Worm (Caenorhabditis elegans): ENCODE measurements around the gene iff-2.

Gene iff-2

DNA sequence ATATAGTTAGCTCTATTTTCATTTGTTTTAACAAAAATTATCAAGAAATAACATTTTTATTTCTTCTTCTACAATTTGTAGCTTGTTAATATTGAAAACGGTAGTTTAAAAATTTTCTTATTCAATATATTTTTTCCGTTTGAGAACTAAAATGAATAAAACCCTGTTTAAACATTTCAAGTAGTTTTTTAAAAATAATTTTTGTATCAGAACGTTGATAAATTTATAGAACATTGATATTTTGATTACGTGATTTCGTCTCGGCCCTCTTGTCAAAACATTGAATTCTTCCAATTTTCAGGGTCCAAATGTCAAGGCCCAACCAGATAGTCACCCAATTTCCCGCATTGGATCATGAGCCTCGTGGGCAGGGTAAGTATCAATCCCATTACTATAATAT lies 20.8 kb downstream of the iff-2 start, which contains the start of gene pqn-73:
TSS of gene pqn-73 (plus strand) at position 301 of the 400 bp plus-strand sequence.
- no peak for TF ChIP-seq ceh-20 (GFP tag; IDR thresholded peaks at IDR 0.05)
- TF ChIP-seq hlh-11 (tag; optimal IDR thresholded peaks at IDR 0.05): no peak
- TF ChIP-seq daf-12 (tag; optimal IDR thresholded peaks at IDR 0.05): no peak
- no peak for TF ChIP-seq lin-1 (GFP tag; IDR thresholded peaks at IDR 0.05)

DNA sequence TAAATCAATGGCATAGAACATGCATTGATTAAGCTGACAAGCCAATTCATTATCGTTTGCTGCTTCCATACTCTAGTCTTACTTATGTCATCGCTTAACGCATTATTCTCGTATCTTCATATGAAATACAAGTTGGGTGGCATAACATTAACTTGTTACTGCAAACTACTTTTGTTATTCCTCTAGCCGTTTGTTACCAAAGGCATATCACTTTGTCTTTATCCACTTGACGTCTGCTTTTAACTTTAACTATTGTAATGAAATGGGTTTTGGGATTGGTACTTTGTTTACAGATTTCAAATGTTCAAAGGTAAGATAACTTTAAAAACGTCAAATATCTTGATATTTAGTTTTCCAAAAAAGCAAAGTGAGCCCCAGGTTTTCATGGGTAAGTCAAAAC lies 25.1 kb downstream of the iff-2 start, which contains the start of gene W01C9.2:
TSS of gene W01C9.2 (plus strand) at position 301 of the 400 bp plus-strand sequence.
- TF ChIP-seq unc-62 (GFP tag; optimal IDR thresholded peaks at IDR 0.05 in 1 of 2): peak in 1 of 2 experiments; percentile 75
- TF ChIP-seq unc-62 (tag; optimal IDR thresholded peaks at IDR 0.05): no peak
- TF ChIP-seq lim-7 (GFP tag; IDR thresholded peaks at IDR 0.05): no peak
- no peak for TF ChIP-seq lin-29 (GFP tag; IDR thresholded peaks at IDR 0.05)
- TF ChIP-seq vab-7 (GFP tag; IDR thresholded peaks at IDR 0.05): no peak
- TF ChIP-seq zip-2 (tag; optimal IDR thresholded peaks at IDR 0.05): no peak
- TF ChIP-seq zip-11 (GFP tag; IDR thresholded peaks at IDR 0.05): no peak

DNA sequence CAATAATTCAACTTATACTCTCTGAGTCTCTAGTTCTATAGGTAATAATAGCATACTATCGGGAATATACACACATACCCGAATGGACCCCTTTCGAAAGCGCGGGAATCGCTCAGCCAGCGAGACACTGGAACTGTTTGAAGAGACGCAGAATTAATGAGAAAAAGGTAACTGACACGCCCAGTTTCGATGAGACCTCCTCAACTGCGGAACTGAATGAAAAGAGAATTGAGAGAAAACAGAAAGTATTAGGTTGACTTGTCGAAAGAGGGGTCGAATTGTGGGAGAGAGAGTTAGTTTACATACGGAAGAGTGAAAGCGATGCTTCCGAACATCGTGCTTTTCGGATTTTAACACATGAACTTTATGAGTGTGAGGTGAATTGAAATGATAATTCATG lies 29.2 kb downstream of the iff-2 start:
- TF ChIP-seq dpl-1 (GFP tag; optimal IDR thresholded peaks at IDR 0.05) (no peak), daf-19 (GFP tag; conservative IDR thresholded peaks at IDR 0.05) (no peak), nhr-42 (GFP tag; IDR thresholded peaks at IDR 0.05) (no peak), zfp-3 (GFP tag; conservative IDR thresholded peaks at IDR 0.05) (no peak), nhr-10 (tag; optimal IDR thresholded peaks at IDR 0.05) (no peak), hlh-30 (tag; optimal IDR thresholded peaks at IDR 0.05; ENCODE audit: insufficient read depth) (no peak), nhr-41 (GFP tag; IDR thresholded peaks at IDR 0.05) (no peak), cey-2 (tag; optimal IDR thresholded peaks at IDR 0.05; ENCODE audit: borderline replicate concordance, insufficient read depth) (no peak), ceh-62 (tag; optimal IDR thresholded peaks at IDR 0.05) (no peak), madf-5 (GFP tag; IDR thresholded peaks at IDR 0.05) (no peak), vab-7 (GFP tag; IDR thresholded peaks at IDR 0.05) (no peak), ama-1 (optimal IDR thresholded peaks at IDR 0.05) (no peak), unc-130 (GFP tag; optimal IDR thresholded peaks at IDR 0.05) (no peak), zip-2 (tag; optimal IDR thresholded peaks at IDR 0.05) (no peak), snpc-1.2 (GFP tag; IDR thresholded peaks at IDR 0.05) (no peak), ceh-20 (GFP tag; IDR thresholded peaks at IDR 0.05) (no peak)

DNA sequence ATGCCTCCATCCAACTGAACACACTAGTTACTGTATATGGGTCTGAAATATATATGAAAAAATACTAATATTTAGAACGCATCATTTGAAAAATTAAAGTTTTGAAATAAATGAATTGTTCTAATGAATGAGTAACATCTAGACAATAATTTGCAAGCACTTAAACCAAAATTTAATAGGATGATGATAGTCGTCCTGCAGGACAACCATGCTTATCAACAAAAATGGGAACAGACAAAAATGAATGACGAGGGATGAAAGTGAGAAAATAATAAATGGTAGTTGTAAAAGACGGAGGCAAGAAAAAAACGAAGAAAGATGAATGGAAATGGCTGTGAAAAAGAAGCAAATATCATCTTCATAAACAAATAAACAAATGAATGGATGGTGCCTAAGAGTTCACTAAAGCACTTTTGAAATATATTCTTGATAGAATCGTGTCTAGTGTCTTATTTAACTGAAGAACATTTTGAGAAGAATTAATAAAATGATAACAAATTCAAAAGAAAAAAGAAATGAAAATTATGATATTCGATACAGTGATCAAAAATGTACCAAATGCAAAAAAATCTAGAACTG lies 29.9 kb downstream of the iff-2 start, which contains the start of gene gldi-7:
TSS of gene gldi-7 (minus strand) at position 42 of the 579 bp plus-strand sequence.
- TF ChIP-seq aha-1 (tag) (peak; percentile 64), zfp-2 (tag; optimal IDR thresholded peaks at IDR 0.05) (no peak), nhr-237 (tag; optimal IDR thresholded peaks at IDR 0.05) (no peak), duxl-1 (tag; optimal IDR thresholded peaks at IDR 0.05; ENCODE audit: poor library complexity) (no peak), pqm-1 (tag; optimal IDR thresholded peaks at IDR 0.05) (peak; percentile 63)

DNA sequence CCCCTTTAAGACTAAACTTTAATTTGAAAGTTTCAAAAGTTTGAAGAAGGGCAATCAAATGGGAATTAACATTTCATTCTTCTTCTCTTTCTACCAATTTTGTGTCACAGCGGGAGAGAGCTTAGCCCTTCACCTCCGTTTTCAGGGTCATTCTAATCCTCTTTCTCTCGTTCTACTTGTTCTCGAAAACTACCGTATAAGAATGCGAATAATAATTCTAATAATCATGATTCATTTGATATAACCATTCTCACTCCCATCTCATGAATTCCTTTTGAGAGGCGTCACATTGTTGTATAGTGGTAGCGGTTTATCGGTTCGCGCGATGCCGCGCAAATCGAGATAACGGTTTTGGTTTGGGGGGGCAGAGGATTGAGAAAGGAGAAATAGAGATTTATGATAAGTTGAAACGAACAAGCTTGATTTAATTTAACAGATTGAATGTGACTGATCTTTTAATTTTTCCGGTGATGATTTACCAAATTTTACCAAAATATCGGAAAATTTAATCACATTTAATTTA lies 31.9 kb downstream of the iff-2 start:
- no peak for TF ChIP-seq nhr-42 (GFP tag; IDR thresholded peaks at IDR 0.05)
- no peak for TF ChIP-seq mes-2 (tag; optimal IDR thresholded peaks at IDR 0.05; ENCODE audit: poor library complexity, severe bottlenecking)
- no peak for TF ChIP-seq nhr-237 (tag; optimal IDR thresholded peaks at IDR 0.05)
- no peak for TF ChIP-seq F10B5.3 (tag; optimal IDR thresholded peaks at IDR 0.05)
- TF ChIP-seq pha-4 (GFP tag; IDR thresholded peaks at IDR 0.05): no peak
- no peak for TF ChIP-seq pha-4 (tag; optimal IDR thresholded peaks at IDR 0.05)
- TF ChIP-seq ama-1 (optimal IDR thresholded peaks at IDR 0.05): no peak
- TF ChIP-seq aha-1 (tag): peak; percentile 39
- TF ChIP-seq hmg-1.1 (GFP tag; IDR thresholded peaks at IDR 0.05): 0 out of 2 replicates have a peak, but pooled peaks have one; percentile 31
